Worm (Caenorhabditis elegans): ENCODE results near the gene F40B5.2.
A peak's percentile ranks its signal among the peaks of the same experiment; 100 is the strongest.

The F40B5.2 gene

ce11 chrX:8384642-8385181, 17.1 kb downstream of the F40B5.2 start, which contains the start of gene F41D9.2:
Gene F41D9.2, minus strand, starts transcription at chrX:8384945.
- no peak for TF ChIP-seq mab-5 (tag; optimal IDR thresholded peaks at IDR 0.05)
- no peak for TF ChIP-seq cnd-1 (tag; optimal IDR thresholded peaks at IDR 0.05)
- no peak for TF ChIP-seq zip-8 (tag; optimal IDR thresholded peaks at IDR 0.05)
- no peak for TF ChIP-seq sptf-1 (tag; optimal IDR thresholded peaks at IDR 0.05)
- TF ChIP-seq tbx-8 (GFP tag; optimal IDR thresholded peaks at IDR 0.05) = no peak
- no peak for TF ChIP-seq unc-39 (tag; optimal IDR thresholded peaks at IDR 0.05)
- TF ChIP-seq elt-3 (tag; optimal IDR thresholded peaks at IDR 0.05) = no peak
- no peak for TF ChIP-seq hlh-1 (tag; optimal IDR thresholded peaks at IDR 0.05)
- no peak for TF ChIP-seq pha-4 (tag; optimal IDR thresholded peaks at IDR 0.05)
- TF ChIP-seq ceh-39 (tag; optimal IDR thresholded peaks at IDR 0.05) = no peak
- TF ChIP-seq nhr-28 (tag; optimal IDR thresholded peaks at IDR 0.05) = no peak
- no peak for TF ChIP-seq unc-62 (GFP tag; optimal IDR thresholded peaks at IDR 0.05)
- no peak for TF ChIP-seq drap-1 (GFP tag; optimal IDR thresholded peaks at IDR 0.05)
- no peak for TF ChIP-seq ces-1 (GFP tag; optimal IDR thresholded peaks at IDR 0.05)

- TF ChIP-seq hlh-1 (tag; optimal IDR thresholded peaks at IDR 0.05) (peak; percentile 28), lsy-2 (tag; optimal IDR thresholded peaks at IDR 0.05) (no peak), flh-1 (GFP tag; optimal IDR thresholded peaks at IDR 0.05) (peak; percentile 45), sptf-1 (tag; optimal IDR thresholded peaks at IDR 0.05) (peak; percentile 88), pha-4 (tag; optimal IDR thresholded peaks at IDR 0.05) (no peak), mls-2 (tag; optimal IDR thresholded peaks at IDR 0.05) (peak; percentile 91), lin-13 (tag; optimal IDR thresholded peaks at IDR 0.05) (no peak), sem-2 (GFP tag; optimal IDR thresholded peaks at IDR 0.05) (peak; percentile 77), ceh-39 (tag; optimal IDR thresholded peaks at IDR 0.05) (peak; percentile 16), ceh-83 (GFP tag; optimal IDR thresholded peaks at IDR 0.05) (peak; percentile 88), nhr-76 (tag; optimal IDR thresholded peaks at IDR 0.05) (no peak), lin-32 (GFP tag; optimal IDR thresholded peaks at IDR 0.05) (peak; percentile 25), nhr-28 (tag; optimal IDR thresholded peaks at IDR 0.05) (peak; percentile 31), nhr-2 (tag; optimal IDR thresholded peaks at IDR 0.05) (no peak), tbx-8 (GFP tag; optimal IDR thresholded peaks at IDR 0.05) (peak; percentile 43), nhr-237 (tag; optimal IDR thresholded peaks at IDR 0.05) (no peak), ces-1 (GFP tag; optimal IDR thresholded peaks at IDR 0.05) (peak; percentile 36), elt-1 (tag; optimal IDR thresholded peaks at IDR 0.05; ENCODE audit: borderline replicate concordance, insufficient read depth) (no peak), unc-39 (tag; optimal IDR thresholded peaks at IDR 0.05) (no peak), cnd-1 (tag; optimal IDR thresholded peaks at IDR 0.05) (peak; percentile 81), unc-120 (tag; optimal IDR thresholded peaks at IDR 0.05; ENCODE audit: poor library complexity, severe bottlenecking) (peak; percentile 57), elt-3 (tag; optimal IDR thresholded peaks at IDR 0.05) (no peak), drap-1 (GFP tag; optimal IDR thresholded peaks at IDR 0.05) (peak; percentile 80), unc-62 (GFP tag; optimal IDR thresholded peaks at IDR 0.05) (peak; percentile 25), M03D4.4 (tag; optimal IDR thresholded peaks at IDR 0.05) (peak; percentile 89), zip-8 (tag; optimal IDR thresholded peaks at IDR 0.05) (no peak), ztf-11 (tag; optimal IDR thresholded peaks at IDR 0.05) (peak; percentile 35), ceh-43 (GFP tag; optimal IDR thresholded peaks at IDR 0.05) (peak; percentile 76), bed-3 (GFP tag; optimal IDR thresholded peaks at IDR 0.05) (peak; percentile 66), mab-5 (tag; optimal IDR thresholded peaks at IDR 0.05) (peak; percentile 31), ham-2 (GFP tag; optimal IDR thresholded peaks at IDR 0.05) (no peak), nhr-12 (tag; optimal IDR thresholded peaks at IDR 0.05) (no peak), blmp-1 (tag; optimal IDR thresholded peaks at IDR 0.05) (no peak), snpc-4 (tag; optimal IDR thresholded peaks at IDR 0.05) (no peak), mep-1 (tag; optimal IDR thresholded peaks at IDR 0.05) (peak; percentile 56)
Measured at ce11 chrX:8386068-8386851, 18.6 kb downstream of the F40B5.2 start.

ce11 chrX:8390508-8390907, 22.9 kb downstream of the F40B5.2 start:
- TF ChIP-seq unc-39 (tag; optimal IDR thresholded peaks at IDR 0.05) = no peak
- TF ChIP-seq unc-120 (tag; optimal IDR thresholded peaks at IDR 0.05; ENCODE audit: poor library complexity, severe bottlenecking) = no peak
- TF ChIP-seq M03D4.4 (tag; optimal IDR thresholded peaks at IDR 0.05) = no peak
- no peak for TF ChIP-seq bed-3 (GFP tag; optimal IDR thresholded peaks at IDR 0.05)
- no peak for TF ChIP-seq pha-4 (tag; optimal IDR thresholded peaks at IDR 0.05)
- TF ChIP-seq elt-3 (tag; optimal IDR thresholded peaks at IDR 0.05) = no peak
- no peak for TF ChIP-seq mab-5 (tag; optimal IDR thresholded peaks at IDR 0.05)
- no peak for TF ChIP-seq nhr-12 (tag; optimal IDR thresholded peaks at IDR 0.05)
- no peak for TF ChIP-seq nhr-2 (tag; optimal IDR thresholded peaks at IDR 0.05)
- no peak for TF ChIP-seq lsy-2 (tag; optimal IDR thresholded peaks at IDR 0.05)
- TF ChIP-seq cnd-1 (tag; optimal IDR thresholded peaks at IDR 0.05) = no peak
- no peak for TF ChIP-seq snpc-4 (tag; optimal IDR thresholded peaks at IDR 0.05)
- TF ChIP-seq mls-2 (tag; optimal IDR thresholded peaks at IDR 0.05) = no peak
- TF ChIP-seq ceh-43 (GFP tag; optimal IDR thresholded peaks at IDR 0.05) = no peak
- no peak for TF ChIP-seq zip-8 (tag; optimal IDR thresholded peaks at IDR 0.05)
- no peak for TF ChIP-seq sptf-1 (tag; optimal IDR thresholded peaks at IDR 0.05)

Data from whole organism, mixed stage, embryonic.